Worm (Caenorhabditis elegans) whole organism, mixed stage, embryonic: ENCODE measurements around the gene ttr-13.

Source experiments
- M03D4.4 ChIP-seq: sonication (generic microtip); optimal IDR thresholded peaks from 2 replicates; lab custom pipeline; 2017; ENCODE audit warnings: mild to moderate bottlenecking, missing genetic modification characterization, missing compliant biosample characterization
- bed-3 ChIP-seq: fragments of 200-800 bp; sonication (Bioruptor generic); optimal IDR thresholded peaks from 3 replicates; lab custom pipeline; 2018; ENCODE audit warnings: mild to moderate bottlenecking, missing genetic modification characterization, moderate library complexity, missing compliant biosample characterization
- blmp-1 ChIP-seq: fragments of 150-350 bp; optimal IDR thresholded peaks from 2 replicates; lab custom pipeline; 2014; ENCODE audit warnings: missing biosample characterization, missing genetic modification characterization
- ceh-39 ChIP-seq: fragments of 150-350 bp; optimal IDR thresholded peaks from 2 replicates; lab custom pipeline; 2014; ENCODE audit warnings: missing biosample characterization, missing genetic modification characterization
- ceh-43 ChIP-seq: fragments of 200-800 bp; sonication (Bioruptor generic); optimal IDR thresholded peaks from 2 replicates; lab custom pipeline; 2018; ENCODE audit warnings: mild to moderate bottlenecking, missing genetic modification characterization, moderate library complexity, missing compliant biosample characterization
- ceh-83 ChIP-seq: fragments of 200-800 bp; sonication (Bioruptor generic); optimal IDR thresholded peaks from 2 replicates; lab custom pipeline; 2018; ENCODE audit warnings: mild to moderate bottlenecking, missing genetic modification characterization, missing compliant biosample characterization
- ces-1 ChIP-seq: fragments of 150-350 bp; optimal IDR thresholded peaks from 2 replicates; lab custom pipeline; 2014; ENCODE audit warnings: missing biosample characterization, missing genetic modification reagents, missing genetic modification characterization
- drap-1 ChIP-seq: fragments of 200-800 bp; sonication (Bioruptor generic); optimal IDR thresholded peaks from 3 replicates; lab custom pipeline; 2018; ENCODE audit warnings: mild to moderate bottlenecking, missing genetic modification characterization, missing compliant biosample characterization
- elt-3 ChIP-seq: fragments of 150-350 bp; optimal IDR thresholded peaks from 2 replicates; lab custom pipeline; 2014; ENCODE audit warnings: missing biosample characterization, missing genetic modification characterization
- flh-1 ChIP-seq: fragments of 200-800 bp; sonication (Bioruptor generic); optimal IDR thresholded peaks from 2 replicates; lab custom pipeline; 2018; ENCODE audit warnings: mild to moderate bottlenecking, missing genetic modification characterization, moderate library complexity, missing compliant biosample characterization
- ham-2 ChIP-seq: fragments of 200-800 bp; sonication (Bioruptor generic); optimal IDR thresholded peaks from 2 replicates; lab custom pipeline; 2018; ENCODE audit warnings: mild to moderate bottlenecking, missing genetic modification characterization, missing compliant biosample characterization
- hlh-1 ChIP-seq: fragments of 150-350 bp; optimal IDR thresholded peaks from 2 replicates; lab custom pipeline; 2014; ENCODE audit warnings: missing biosample characterization, missing genetic modification reagents, missing genetic modification characterization
- lin-13 ChIP-seq: fragments of 150-350 bp; optimal IDR thresholded peaks from 2 replicates; lab custom pipeline; 2014; ENCODE audit warnings: missing biosample characterization, missing genetic modification characterization
- lin-32 ChIP-seq: fragments of 200-800 bp; sonication (Bioruptor generic); optimal IDR thresholded peaks from 2 replicates; lab custom pipeline; 2018; ENCODE audit warnings: mild to moderate bottlenecking, missing genetic modification characterization, missing compliant biosample characterization
- lsy-2 ChIP-seq: fragments of 150-350 bp; optimal IDR thresholded peaks from 2 replicates; lab custom pipeline; 2014; ENCODE audit warnings: missing biosample characterization, missing genetic modification characterization
- mab-5 ChIP-seq: fragments of 150-350 bp; optimal IDR thresholded peaks from 2 replicates; lab custom pipeline; 2014; ENCODE audit warnings: missing biosample characterization, missing genetic modification characterization
- mep-1 ChIP-seq: fragments of 150-350 bp; optimal IDR thresholded peaks from 2 replicates; lab custom pipeline; 2017; ENCODE audit warnings: missing biosample characterization, missing genetic modification reagents, missing genetic modification characterization, inconsistent platforms
- mls-2 ChIP-seq: sonication (generic microtip); optimal IDR thresholded peaks from 2 replicates; lab custom pipeline; 2016; ENCODE audit warnings: mild to moderate bottlenecking, missing genetic modification characterization, moderate library complexity, missing compliant biosample characterization
- nhr-12 ChIP-seq: fragments of 150-350 bp; optimal IDR thresholded peaks from 2 replicates; lab custom pipeline; 2014; ENCODE audit warnings: missing biosample characterization, missing genetic modification characterization
- nhr-237 ChIP-seq: fragments of 150-350 bp; optimal IDR thresholded peaks from 2 replicates; lab custom pipeline; 2014; ENCODE audit warnings: missing biosample characterization, missing genetic modification characterization
- nhr-28 ChIP-seq: fragments of 150-350 bp; optimal IDR thresholded peaks from 2 replicates; lab custom pipeline; 2014; ENCODE audit warnings: missing biosample characterization, missing genetic modification characterization
- nhr-76 ChIP-seq: sonication (generic microtip); optimal IDR thresholded peaks from 2 replicates; lab custom pipeline; 2017; ENCODE audit warnings: missing biosample characterization, missing genetic modification characterization
- pha-4 ChIP-seq: fragments of 150-350 bp; optimal IDR thresholded peaks from 2 replicates; lab custom pipeline; 2018; ENCODE audit warnings: missing biosample characterization, missing genetic modification reagents, missing genetic modification characterization
- sem-2 ChIP-seq: fragments of 200-800 bp; sonication (Bioruptor generic); optimal IDR thresholded peaks from 2 replicates; lab custom pipeline; 2018; ENCODE audit warnings: mild to moderate bottlenecking, missing genetic modification characterization, missing compliant biosample characterization
- snpc-4 ChIP-seq: fragments of 150-350 bp; optimal IDR thresholded peaks from 2 replicates; lab custom pipeline; 2014; ENCODE audit warnings: missing biosample characterization, missing genetic modification characterization
- sptf-1 ChIP-seq: sonication (generic microtip); optimal IDR thresholded peaks from 2 replicates; lab custom pipeline; 2017; ENCODE audit warnings: mild to moderate bottlenecking, missing genetic modification characterization, moderate library complexity, missing compliant biosample characterization
- tbx-8 ChIP-seq: fragments of 200-800 bp; sonication (Bioruptor generic); optimal IDR thresholded peaks from 2 replicates; lab custom pipeline; 2018; ENCODE audit warnings: mild to moderate bottlenecking, missing genetic modification characterization, moderate library complexity, missing compliant biosample characterization
- unc-120 ChIP-seq: sonication (generic microtip); optimal IDR thresholded peaks from 2 replicates; lab custom pipeline; 2017; ENCODE audit warnings: missing genetic modification characterization, missing compliant biosample characterization; ENCODE audit not compliant: poor library complexity, severe bottlenecking
- unc-39 ChIP-seq: fragments of 150-350 bp; optimal IDR thresholded peaks from 2 replicates; lab custom pipeline; 2014; ENCODE audit warnings: missing biosample characterization, missing genetic modification characterization
- unc-62 ChIP-seq: fragments of 150-350 bp; optimal IDR thresholded peaks from 2 replicates; lab custom pipeline; 2014; ENCODE audit warnings: missing biosample characterization, missing genetic modification reagents, missing genetic modification characterization
- zip-8 ChIP-seq: fragments of 150-350 bp; optimal IDR thresholded peaks from 2 replicates; lab custom pipeline; 2014; ENCODE audit warnings: missing biosample characterization, missing genetic modification characterization
- ztf-11 ChIP-seq: fragments of 150-350 bp; optimal IDR thresholded peaks from 2 replicates; lab custom pipeline; 2014; ENCODE audit warnings: missing biosample characterization, missing genetic modification characterization

The ttr-13 gene

DNA sequence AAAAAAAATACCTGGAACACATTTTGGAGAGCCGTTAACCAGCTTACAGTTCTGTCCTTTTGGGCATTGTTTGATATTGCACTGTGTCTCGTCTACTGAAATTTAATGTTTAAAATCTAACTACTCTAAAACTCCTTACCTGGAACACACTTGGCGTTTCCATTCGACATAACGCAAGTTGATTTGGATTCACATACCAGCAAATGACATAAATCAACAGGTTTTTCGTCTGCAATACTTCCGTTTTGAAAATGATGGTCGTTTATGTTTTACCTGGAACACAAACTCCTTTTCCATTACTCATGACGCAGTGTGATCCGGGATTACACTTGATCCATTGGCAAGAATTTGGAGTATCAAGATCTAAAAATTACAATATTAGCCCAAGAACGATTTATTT lies 11.5 kb downstream of the ttr-13 start:
- TF ChIP-seq tbx-8 (GFP tag; lab: Kevin White, UChicago) (no peak), sem-2 (GFP tag; lab: Kevin White, UChicago) (no peak), pha-4 (no peak), flh-1 (GFP tag; lab: Kevin White, UChicago) (no peak), drap-1 (no peak), blmp-1 (tag; lab: Kevin White, UChicago) (no peak), elt-3 (tag; lab: Kevin White, UChicago) (no peak), nhr-28 (tag; lab: Kevin White, UChicago) (no peak), unc-62 (GFP tag; lab: Kevin White, UChicago) (no peak), ceh-43 (GFP tag; lab: Kevin White, UChicago) (no peak), unc-39 (tag; lab: Kevin White, UChicago) (no peak), unc-120 (tag; lab: Kevin White, UChicago) (no peak), ceh-83 (GFP tag; lab: Kevin White, UChicago) (no peak), mls-2 (tag; lab: Kevin White, UChicago) (no peak), ces-1 (GFP tag; lab: Kevin White, UChicago) (no peak), mab-5 (tag; lab: Kevin White, UChicago) (no peak), snpc-4 (tag; lab: Kevin White, UChicago) (no peak), zip-8 (tag; lab: Kevin White, UChicago) (no peak), lin-13 (tag; lab: Kevin White, UChicago) (no peak), hlh-1 (tag; lab: Kevin White, UChicago) (no peak)
- TF ChIP-seq, all 35 proteins: peak for 0

DNA sequence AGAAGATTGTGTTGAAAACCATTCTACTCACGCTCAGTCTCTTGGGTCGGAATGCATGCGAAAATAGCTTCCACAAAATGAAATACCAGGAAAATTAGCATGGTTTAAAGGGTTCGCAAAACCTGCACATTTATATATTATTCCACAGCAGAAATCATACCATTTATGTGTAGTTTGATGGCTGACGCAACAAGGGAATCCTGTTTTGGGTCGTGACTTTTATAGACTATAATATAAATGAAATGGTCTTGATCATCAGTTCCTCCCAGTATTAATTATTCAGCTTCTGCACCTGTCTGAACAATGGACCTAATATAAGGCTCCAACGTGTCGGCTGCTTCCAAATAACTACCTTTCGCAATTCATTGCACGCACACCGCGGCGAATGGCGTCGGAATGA lies 13.7 kb downstream of the ttr-13 start, which contains the start of gene F46B3.8:
TSS of gene F46B3.8 (minus strand) at position 101 of the 400 bp plus-strand sequence.
- TF ChIP-seq nhr-28 (tag; lab: Kevin White, UChicago) (no peak), ces-1 (GFP tag; lab: Kevin White, UChicago) (no peak), mab-5 (tag; lab: Kevin White, UChicago) (no peak), sptf-1 (tag; lab: Kevin White, UChicago) (no peak), lsy-2 (tag; lab: Kevin White, UChicago) (no peak), elt-3 (tag; lab: Kevin White, UChicago) (no peak), drap-1 (no peak), blmp-1 (tag; lab: Kevin White, UChicago) (no peak), nhr-76 (tag; lab: Kevin White, UChicago) (no peak), mep-1 (tag; lab: Kevin White, UChicago) (no peak), pha-4 (no peak), ztf-11 (tag; lab: Kevin White, UChicago) (no peak), lin-13 (tag; lab: Kevin White, UChicago) (no peak), zip-8 (tag; lab: Kevin White, UChicago) (no peak), snpc-4 (tag; lab: Kevin White, UChicago) (no peak), sem-2 (GFP tag; lab: Kevin White, UChicago) (no peak)

DNA sequence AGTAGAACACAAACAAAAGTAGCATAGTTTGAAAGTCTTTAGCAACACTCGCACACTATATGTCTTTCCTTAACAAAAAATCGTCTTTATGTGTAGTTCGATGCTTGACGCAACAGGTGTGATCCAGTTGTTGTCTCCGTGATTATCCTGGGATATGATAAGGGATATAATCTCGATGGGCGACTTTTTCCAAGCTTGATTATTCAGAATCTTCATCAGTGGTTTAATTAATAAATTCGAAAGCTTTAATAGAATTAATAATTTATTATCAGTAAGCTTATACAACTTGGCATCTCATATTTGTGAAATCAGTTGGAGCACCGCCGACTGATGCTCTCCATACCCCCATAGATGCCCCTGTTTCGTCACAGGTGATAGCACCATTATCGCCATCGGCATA lies 18.1 kb downstream of the ttr-13 start, which contains the start of gene F46B3.7:
TSS of gene F46B3.7 (minus strand) at position 101 of the 400 bp plus-strand sequence.
- TF ChIP-seq lin-13 (tag; lab: Kevin White, UChicago) = no peak
- no peak for TF ChIP-seq sem-2 (GFP tag; lab: Kevin White, UChicago)
- TF ChIP-seq lin-32 (GFP tag; lab: Kevin White, UChicago) = no peak
- TF ChIP-seq nhr-76 (tag; lab: Kevin White, UChicago) = no peak
- no peak for TF ChIP-seq mls-2 (tag; lab: Kevin White, UChicago)
- no peak for TF ChIP-seq nhr-237
- no peak for TF ChIP-seq flh-1 (GFP tag; lab: Kevin White, UChicago)
- no peak for TF ChIP-seq tbx-8 (GFP tag; lab: Kevin White, UChicago)
- no peak for TF ChIP-seq unc-120 (tag; lab: Kevin White, UChicago)
- no peak for TF ChIP-seq pha-4
- TF ChIP-seq ceh-39 = no peak
- TF ChIP-seq ham-2 (GFP tag; lab: Kevin White, UChicago) = no peak
- TF ChIP-seq M03D4.4 = no peak

DNA sequence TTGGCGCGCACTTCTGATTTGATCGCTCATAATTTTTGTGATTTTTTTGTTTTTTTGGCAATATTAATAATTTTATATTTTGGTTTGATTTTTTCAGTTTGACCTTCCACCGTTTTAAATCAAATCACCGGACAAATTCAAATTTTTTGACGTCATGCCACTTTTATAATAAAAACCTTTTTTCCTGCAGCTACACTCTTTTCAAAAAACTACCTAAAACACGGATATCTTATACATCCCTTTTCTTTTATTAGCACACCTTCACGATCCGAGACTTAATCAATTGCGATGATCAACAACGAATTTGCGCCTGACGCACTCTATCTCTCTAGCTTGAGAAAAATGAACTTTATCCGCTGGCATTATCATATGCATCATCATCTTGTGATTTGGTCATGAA lies 27.3 kb downstream of the ttr-13 start, which contains the start of gene grd-2:
TSS of gene grd-2 (plus strand) at position 301 of the 400 bp plus-strand sequence.
- TF ChIP-seq nhr-12 (tag; lab: Kevin White, UChicago) (no peak), mep-1 (tag; lab: Kevin White, UChicago) (no peak), hlh-1 (tag; lab: Kevin White, UChicago) (no peak), pha-4 (no peak), bed-3 (GFP tag; lab: Kevin White, UChicago) (no peak), unc-120 (tag; lab: Kevin White, UChicago) (no peak), zip-8 (tag; lab: Kevin White, UChicago) (no peak), elt-3 (tag; lab: Kevin White, UChicago) (no peak), ceh-83 (GFP tag; lab: Kevin White, UChicago) (no peak)
